Fruit fly (Drosophila melanogaster) whole organism, embryonic: Measurements from ENCODE around the gene ATPsyngamma.
A peak's percentile ranks its signal among the peaks of the same experiment; 100 is the strongest.

Experiments used
- CG1647 ChIP-seq: fragments of 200-800 bp; sonication (Bioruptor generic); optimal IDR thresholded peaks from 3 replicates; lab custom pipeline; 2016; ENCODE audit warnings: missing biosample characterization, missing genetic modification characterization
- CG7786 ChIP-seq: fragments of 200-800 bp; sonication (Bioruptor generic); optimal IDR thresholded peaks from 2 replicates; lab custom pipeline; 2016; ENCODE audit warnings: missing biosample characterization, missing genetic modification characterization
- CG8924 ChIP-seq: fragments of 200-800 bp; optimal IDR thresholded peaks from 3 replicates; lab custom pipeline; 2019; ENCODE audit warnings: missing biosample characterization, mild to moderate bottlenecking, missing genetic modification characterization, moderate library complexity
- Meics ChIP-seq: fragments of 200-800 bp; sonication (Bioruptor generic); optimal IDR thresholded peaks from 2 replicates; lab custom pipeline; 2017; ENCODE audit warnings: missing biosample characterization, mild to moderate bottlenecking, missing genetic modification characterization
- Xbp1 ChIP-seq: fragments of 200-800 bp; sonication (Bioruptor generic); optimal IDR thresholded peaks from 3 replicates; lab custom pipeline; 2016; ENCODE audit warnings: missing biosample characterization, mild to moderate bottlenecking, missing genetic modification characterization
- bsh ChIP-seq, 2 experiments: fragments of 200-800 bp; sonication (Bioruptor generic); optimal IDR thresholded peaks; 2 replicates each; lab custom pipeline; 2017 to 2018; ENCODE audit warnings: mild to moderate bottlenecking in 2 of 2, missing biosample characterization in 2 of 2, missing genetic modification characterization in 2 of 2, moderate library complexity in 1 of 2
- crp ChIP-seq, 2 experiments: fragments of 200-800 bp; sonication (Bioruptor generic); optimal IDR thresholded peaks; 2 replicates in 1 of 2; 3 replicates in 1 of 2; lab custom pipeline; 2017; ENCODE audit warnings: missing biosample characterization in 2 of 2, missing genetic modification characterization in 2 of 2, mild to moderate bottlenecking in 1 of 2, moderate library complexity in 1 of 2
- maf-S ChIP-seq: fragments of 200-800 bp; sonication (Bioruptor generic); optimal IDR thresholded peaks from 2 replicates; lab custom pipeline; 2016; ENCODE audit warnings: missing biosample characterization, missing genetic modification characterization
- pho ChIP-seq: fragments of 200-800 bp; sonication (Bioruptor generic); optimal IDR thresholded peaks from 2 replicates; lab custom pipeline; 2016; ENCODE audit warnings: missing biosample characterization, missing genetic modification characterization
- wor ChIP-seq: fragments of 200-800 bp; sonication (Bioruptor generic); IDR thresholded peaks from 2 replicates; pipeline ENCODE4 v1.3.6; 2022; ENCODE audit warnings: missing biosample characterization, missing genetic modification characterization

DNA sequence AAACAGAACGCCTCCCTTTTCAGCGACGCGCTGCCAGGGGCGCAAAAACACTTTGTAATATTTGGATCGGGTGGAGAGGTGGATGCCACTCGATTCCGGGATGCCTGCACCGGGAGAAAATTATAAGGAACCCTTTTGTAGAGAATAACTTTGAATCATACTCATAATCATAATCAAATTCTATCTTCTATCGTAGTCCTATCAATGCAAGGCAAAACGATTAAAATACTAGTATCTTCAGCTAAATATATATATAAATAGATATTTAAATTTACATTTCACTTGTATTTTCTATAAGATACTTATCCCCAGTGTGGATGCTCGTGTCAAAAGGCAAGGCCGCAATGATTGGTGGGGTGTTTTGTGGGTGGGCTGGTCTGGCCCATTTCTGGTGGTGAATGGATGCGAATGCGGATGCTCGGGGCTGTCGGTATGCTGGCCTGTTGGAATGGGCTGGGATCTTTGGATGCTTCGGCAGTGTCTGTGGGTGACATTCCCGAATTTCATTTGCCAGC is 43.1 kb downstream of the ATPsyngamma start:
- TF ChIP-seq pho (GFP tag; lab: Kevin White, UChicago) (no peak), Meics (no peak), maf-S (GFP tag; lab: Kevin White, UChicago) (no peak), CG1647 (GFP tag; lab: Kevin White, UChicago) (no peak), CG7786 (GFP tag; lab: Kevin White, UChicago) (no peak), crp (GFP tag; optimal IDR thresholded peaks at IDR 0.05; lab: Kevin White, UChicago) (no peak), bsh (GFP tag; optimal IDR thresholded peaks at IDR 0.05; lab: Kevin White, UChicago) (peak in 1 of 2 experiments; percentile 51), CG8924 (no peak), wor (no peak), Xbp1 (GFP tag; lab: Kevin White, UChicago) (no peak)
